Worm (Caenorhabditis elegans) whole organism, L3 larva: ENCODE measurements around the gene F58A3.4.

Source experiments
- aly-2 ChIP-seq: fragments of 150-350 bp; optimal IDR thresholded peaks from 2 replicates; lab custom pipeline; 2014; ENCODE audit warnings: missing biosample characterization, missing genetic modification characterization
- daf-12 ChIP-seq: fragments of 150-350 bp; optimal IDR thresholded peaks from 2 replicates; lab custom pipeline; 2014; ENCODE audit warnings: missing biosample characterization, missing genetic modification reagents, missing genetic modification characterization
- fkh-10 ChIP-seq: sonication (generic microtip); optimal IDR thresholded peaks from 2 replicates; lab custom pipeline; 2017; ENCODE audit warnings: missing biosample characterization, missing genetic modification reagents, missing genetic modification characterization
- fkh-2 ChIP-seq: fragments of 150-350 bp; optimal IDR thresholded peaks from 2 replicates; lab custom pipeline; 2014; ENCODE audit warnings: missing biosample characterization, missing genetic modification reagents, missing genetic modification characterization
- lin-39 ChIP-seq: fragments of 150-350 bp; optimal IDR thresholded peaks from 2 replicates; lab custom pipeline; 2018; ENCODE audit warnings: missing biosample characterization, missing genetic modification reagents, missing genetic modification characterization
- nfya-1 ChIP-seq: sonication (generic microtip); optimal IDR thresholded peaks from 2 replicates; lab custom pipeline; 2017; ENCODE audit warnings: missing genetic modification characterization, mild to moderate bottlenecking, missing compliant biosample characterization, antibody characterized with exemption, moderate library complexity; ENCODE audit not compliant: insufficient read depth
- skn-1 ChIP-seq: fragments of 150-350 bp; optimal IDR thresholded peaks from 2 replicates; lab custom pipeline; 2014; ENCODE audit warnings: missing biosample characterization, missing genetic modification characterization
- snpc-4 ChIP-seq: fragments of 150-350 bp; optimal IDR thresholded peaks from 2 replicates; lab custom pipeline; 2014; ENCODE audit warnings: missing biosample characterization, missing genetic modification characterization
- tbx-2 ChIP-seq: sonication (generic microtip); optimal IDR thresholded peaks from 2 replicates; lab custom pipeline; 2016; ENCODE audit warnings: mild to moderate bottlenecking, missing genetic modification characterization, missing compliant biosample characterization
- unc-39 ChIP-seq: sonication (generic microtip); optimal IDR thresholded peaks from 4 replicates; lab custom pipeline; 2017; ENCODE audit warnings: missing biosample characterization, missing genetic modification characterization
- unc-62 ChIP-seq: fragments of 150-350 bp; sonication (generic microtip); optimal IDR thresholded peaks from 4 replicates; lab custom pipeline; 2014; ENCODE audit warnings: missing biosample characterization, missing genetic modification reagents, missing genetic modification characterization

ce11 chrX:10991352-10992172 is 18.9 kb downstream of the F58A3.4 start:
- TF ChIP-seq fkh-2 (tag; lab: Kevin White, UChicago) = no peak
- TF ChIP-seq lin-39 (tag; lab: Kevin White, UChicago) = no peak
- TF ChIP-seq unc-62 (GFP tag; lab: Kevin White, UChicago) = no peak
- no peak for TF ChIP-seq tbx-2 (tag; lab: Kevin White, UChicago)
- TF ChIP-seq snpc-4 = no peak
- TF ChIP-seq unc-39 (tag; lab: Kevin White, UChicago) = no peak
- no peak for TF ChIP-seq skn-1
- no peak for TF ChIP-seq aly-2 (tag; lab: Kevin White, UChicago)
- TF ChIP-seq nfya-1 (tag; lab: Kevin White, UChicago) = no peak
- no peak for TF ChIP-seq fkh-10 (GFP tag; lab: Kevin White, UChicago)
- TF ChIP-seq daf-12 (tag; lab: Kevin White, UChicago) = no peak
